Fruit fly (Drosophila melanogaster) whole organism, embryonic: ENCODE data around the gene CG14427.

ENCODE experiments used
- BEAF-32 ChIP-seq: fragments of 200-800 bp; sonication (Bioruptor generic); optimal IDR thresholded peaks from 3 replicates; lab custom pipeline; 2017; ENCODE audit warnings: missing biosample characterization, missing genetic modification characterization, mild to moderate bottlenecking, moderate library complexity, missing genetic modification reagents
- CG10209 ChIP-seq: fragments of 200-800 bp; sonication (Bioruptor generic); optimal IDR thresholded peaks from 3 replicates; lab custom pipeline; 2017; ENCODE audit warnings: missing biosample characterization, mild to moderate bottlenecking, missing genetic modification characterization, missing genetic modification reagents
- CG10274 ChIP-seq: fragments of 200-800 bp; sonication (Bioruptor generic); optimal IDR thresholded peaks from 3 replicates; lab custom pipeline; 2017; ENCODE audit warnings: missing biosample characterization, mild to moderate bottlenecking, missing genetic modification characterization
- CG15601 ChIP-seq: fragments of 200-800 bp; sonication (Bioruptor generic); optimal IDR thresholded peaks from 3 replicates; lab custom pipeline; 2019; ENCODE audit warnings: missing biosample characterization, mild to moderate bottlenecking, missing genetic modification characterization, moderate library complexity
- CG16815 ChIP-seq: fragments of 200-800 bp; sonication (Bioruptor generic); optimal IDR thresholded peaks from 3 replicates; lab custom pipeline; 2017; ENCODE audit warnings: missing biosample characterization, mild to moderate bottlenecking, missing genetic modification characterization
- CG17568 ChIP-seq: fragments of 200-800 bp; sonication (Bioruptor generic); optimal IDR thresholded peaks from 2 replicates; lab custom pipeline; 2018; ENCODE audit warnings: missing biosample characterization, mild to moderate bottlenecking, missing genetic modification characterization, moderate library complexity
- CG34376 ChIP-seq: fragments of 200-800 bp; sonication (Bioruptor generic); optimal IDR thresholded peaks from 2 replicates; lab custom pipeline; 2018; ENCODE audit warnings: missing biosample characterization, mild to moderate bottlenecking, missing genetic modification characterization
- CG43689 ChIP-seq: fragments of 200-800 bp; sonication (Bioruptor generic); IDR thresholded peaks from 2 replicates; pipeline ENCODE4 v1.3.6; 2022; ENCODE audit warnings: missing biosample characterization, missing genetic modification characterization
- CG8290 ChIP-seq, 3 experiments: fragments of 200-800 bp; sonication (Bioruptor generic); optimal IDR thresholded peaks; 2 replicates each; lab custom pipeline; 2016 to 2019; ENCODE audit warnings: missing biosample characterization in 3 of 3, missing genetic modification characterization in 3 of 3, mild to moderate bottlenecking in 2 of 3, moderate library complexity in 1 of 3
- CG8944 ChIP-seq: fragments of 200-800 bp; sonication (Bioruptor generic); optimal IDR thresholded peaks from 3 replicates; lab custom pipeline; 2016; ENCODE audit warnings: missing biosample characterization, missing genetic modification characterization
- Deaf1 ChIP-seq: fragments of 200-800 bp; optimal IDR thresholded peaks from 3 replicates; lab custom pipeline; 2019; ENCODE audit warnings: missing biosample characterization, mild to moderate bottlenecking, missing genetic modification characterization, moderate library complexity
- ERR ChIP-seq: fragments of 200-800 bp; sonication (Bioruptor generic); optimal IDR thresholded peaks from 2 replicates; lab custom pipeline; 2016; ENCODE audit warnings: missing biosample characterization, missing genetic modification characterization
- Eip74EF ChIP-seq, 2 experiments: fragments of 200-800 bp in 1 of 2; fragments of >200 bp in 1 of 2; sonication (Bioruptor generic) in 1 of 2; optimal IDR thresholded peaks; 2 replicates each; lab custom pipeline; 2017 to 2019; ENCODE audit warnings: missing biosample characterization in 2 of 2, missing genetic modification characterization in 2 of 2, mild to moderate bottlenecking in 1 of 2, moderate library complexity in 1 of 2
- Ets65A ChIP-seq: fragments of 200-800 bp; sonication (Bioruptor generic); peaks from one replicate; lab custom pipeline; 2016; ENCODE audit warnings: missing biosample characterization, missing genetic modification characterization
- Hey ChIP-seq: fragments of 200-800 bp; sonication (Bioruptor generic); optimal IDR thresholded peaks from 3 replicates; lab custom pipeline; 2018; ENCODE audit warnings: missing biosample characterization, mild to moderate bottlenecking, missing genetic modification characterization
- Pdp1 ChIP-seq, 2 experiments: fragments of 200-800 bp; sonication (Bioruptor generic); optimal IDR thresholded peaks; 3 replicates each; lab custom pipeline; 2016; ENCODE audit warnings: missing biosample characterization in 2 of 2, missing genetic modification characterization in 2 of 2, mild to moderate bottlenecking in 1 of 2, moderate library complexity in 1 of 2
- Scr ChIP-seq: fragments of 200-800 bp; sonication (Bioruptor generic); IDR thresholded peaks from 2 replicates; pipeline ENCODE4 v1.3.6; 2022; ENCODE audit warnings: missing biosample characterization, missing genetic modification characterization; ENCODE audit not compliant: partially characterized antibody
- Stat92E ChIP-seq, 3 experiments: fragments of >200 bp in 2 of 3; fragments of 200-800 bp in 1 of 3; sonication (Bioruptor generic) in 1 of 3; optimal IDR thresholded peaks; 2 replicates each; lab custom pipeline; 2017 to 2019; ENCODE audit warnings: missing biosample characterization in 3 of 3, missing genetic modification characterization in 3 of 3, mild to moderate bottlenecking in 1 of 3, moderate library complexity in 1 of 3
- amos ChIP-seq: fragments of 200-800 bp; sonication (Bioruptor generic); IDR thresholded peaks from 2 replicates; pipeline ENCODE4 v1.3.6; 2022; ENCODE audit warnings: missing biosample characterization, missing genetic modification characterization; ENCODE audit not compliant: partially characterized antibody
- ase ChIP-seq: fragments of 200-800 bp; sonication (Bioruptor generic); IDR thresholded peaks from 3 replicates; pipeline ENCODE4 v1.3.6; 2022; ENCODE audit warnings: missing biosample characterization, missing genetic modification characterization
- crol ChIP-seq: fragments of 200-800 bp; sonication (Bioruptor generic); IDR thresholded peaks from 2 replicates; pipeline ENCODE4 v1.3.6; 2022; ENCODE audit warnings: missing biosample characterization, missing genetic modification characterization
- cwo ChIP-seq: fragments of 200-800 bp; sonication (Bioruptor generic); optimal IDR thresholded peaks from 3 replicates; lab custom pipeline; 2017; ENCODE audit warnings: missing biosample characterization, missing genetic modification characterization, mild to moderate bottlenecking, moderate library complexity, missing genetic modification reagents
- dimm ChIP-seq: fragments of 200-800 bp; sonication (Bioruptor generic); IDR thresholded peaks from 2 replicates; pipeline ENCODE4 v1.3.6; 2022; ENCODE audit warnings: missing biosample characterization, missing genetic modification characterization
- exex ChIP-seq: fragments of 200-800 bp; sonication (Bioruptor generic); optimal IDR thresholded peaks from 4 replicates; lab custom pipeline; 2018; ENCODE audit warnings: missing biosample characterization, mild to moderate bottlenecking, missing genetic modification characterization, moderate library complexity
- fu2 ChIP-seq: fragments of 200-800 bp; sonication (Bioruptor generic); optimal IDR thresholded peaks from 2 replicates; lab custom pipeline; 2016; ENCODE audit warnings: missing biosample characterization, missing genetic modification characterization
- grn ChIP-seq: fragments of 200-800 bp; sonication (Bioruptor generic); optimal IDR thresholded peaks from 3 replicates; lab custom pipeline; 2017; ENCODE audit warnings: missing biosample characterization, missing genetic modification characterization
- lab ChIP-seq: fragments of 200-800 bp; sonication (Bioruptor generic); optimal IDR thresholded peaks from 3 replicates; lab custom pipeline; 2017; ENCODE audit warnings: missing biosample characterization, missing genetic modification characterization, mild to moderate bottlenecking, moderate library complexity, missing genetic modification reagents
- lmd ChIP-seq: fragments of 200-800 bp; sonication (Bioruptor generic); IDR thresholded peaks from 2 replicates; pipeline ENCODE4 v1.3.6; 2022; ENCODE audit warnings: missing biosample characterization, missing genetic modification characterization
- p53 ChIP-seq: fragments of 200-800 bp; sonication (Bioruptor generic); optimal IDR thresholded peaks from 2 replicates; lab custom pipeline; 2016; ENCODE audit warnings: missing biosample characterization, missing genetic modification characterization
- pan ChIP-seq, 4 experiments: fragments of >200 bp in 3 of 4; fragments of 200-800 bp in 1 of 4; sonication (Bioruptor generic) in 1 of 4; optimal IDR thresholded peaks in 3 of 4; IDR thresholded peaks in 1 of 4; 2 replicates each; pipeline versions ENCODE4 v1.3.6 to Lab custom; 2017 to 2022; ENCODE audit warnings: missing biosample characterization in 2 of 4, missing genetic modification characterization in 2 of 4, mixed read lengths in 1 of 4
- schlank ChIP-seq: fragments of 200-800 bp; sonication (Bioruptor generic); optimal IDR thresholded peaks from 2 replicates; lab custom pipeline; 2018; ENCODE audit warnings: missing biosample characterization, mild to moderate bottlenecking, missing genetic modification characterization
- sisA ChIP-seq: fragments of 200-800 bp; sonication (Bioruptor generic); IDR thresholded peaks from 2 replicates; pipeline ENCODE4 v1.3.6; 2022; ENCODE audit warnings: missing biosample characterization, missing genetic modification characterization
- slbo ChIP-seq: fragments of 200-800 bp; sonication (Bioruptor generic); IDR thresholded peaks from 2 replicates; pipeline ENCODE4 v1.3.6; 2022; ENCODE audit warnings: missing biosample characterization, missing genetic modification characterization
- sna ChIP-seq: fragments of 200-800 bp; sonication (Bioruptor generic); IDR thresholded peaks from 2 replicates; pipeline ENCODE4 v1.3.6; 2022; ENCODE audit warnings: missing biosample characterization, missing genetic modification characterization; ENCODE audit not compliant: partially characterized antibody
- sug ChIP-seq: fragments of 200-800 bp; optimal IDR thresholded peaks from 2 replicates; lab custom pipeline; 2019; ENCODE audit warnings: missing biosample characterization, mild to moderate bottlenecking, missing genetic modification characterization, moderate library complexity

CG14427 gene

dm6 chrX:7069011-7069463, 28.6 kb downstream of the CG14427 start, which contains the start of gene CG4607 (continued):
- TF ChIP-seq Stat92E (GFP tag; optimal IDR thresholded peaks at IDR 0.05; lab: Kevin White, UChicago) (no peak), pan (optimal IDR thresholded peaks at IDR 0.05; lab: Kevin White, UChicago) (no peak), pan (GFP tag; optimal IDR thresholded peaks at IDR 0.05 in 1 of 2, IDR thresholded peaks at IDR 0.05 in 1 of 2) (no peak), p53 (GFP tag; lab: Kevin White, UChicago) (no peak), schlank (tag; lab: Kevin White, UChicago) (no peak), fu2 (GFP tag; lab: Kevin White, UChicago) (no peak), crol (GFP tag; lab: Robert Waterston, UW) (peak; percentile 39; the same call in 1 of the 2 replicates), CG17568 (GFP tag; lab: Kevin White, UChicago) (no peak), lmd (GFP tag; lab: Robert Waterston, UW) (no peak), ase (GFP tag; lab: Robert Waterston, UW) (no peak), Ets65A (peak; percentile 66), ERR (peak; percentile 53), slbo (GFP tag; lab: Robert Waterston, UW) (0 out of 2 replicates have a peak, but pooled peaks have one; percentile 10), cwo (GFP tag; lab: Kevin White, UChicago) (peak; percentile 77), CG10274 (GFP tag; lab: Kevin White, UChicago) (no peak), CG16815 (no peak), CG43689 (no peak), Eip74EF (GFP tag; optimal IDR thresholded peaks at IDR 0.05; lab: Kevin White, UChicago) (no peak)

- peak; percentile 31 for TF ChIP-seq BEAF-32 (GFP tag; lab: Kevin White, UChicago)
- peak in 1 of 2 experiments; percentile 61 for TF ChIP-seq Pdp1 (GFP tag; optimal IDR thresholded peaks at IDR 0.05; lab: Kevin White, UChicago)
- no peak for TF ChIP-seq sna (GFP tag; lab: Robert Waterston, UW)
- peak; percentile 60 for TF ChIP-seq Deaf1 (tag; lab: Kevin White, UChicago)
- peak; percentile 87 for TF ChIP-seq Hey (tag; lab: Kevin White, UChicago)
- peak; percentile 82 for TF ChIP-seq grn
- TF ChIP-seq CG10209 (GFP tag; lab: Kevin White, UChicago) = no peak
- TF ChIP-seq sug (tag; lab: Kevin White, UChicago) = peak; percentile 54
- peak; percentile 33; the same call in 1 of the 2 replicates for TF ChIP-seq amos (GFP tag; lab: Robert Waterston, UW)
- TF ChIP-seq CG15601 (tag; lab: Kevin White, UChicago) = peak; percentile 15
- peak; percentile 29 for TF ChIP-seq CG34376 (GFP tag; lab: Kevin White, UChicago)
- TF ChIP-seq Scr = 0 out of 2 replicates have a peak, but pooled peaks have one; percentile 20
- TF ChIP-seq cwo (GFP tag; lab: Kevin White, UChicago) = peak; percentile 70
- no peak for TF ChIP-seq CG8944
- peak; percentile 79 for TF ChIP-seq exex
- TF ChIP-seq CG8290 (GFP tag; optimal IDR thresholded peaks at IDR 0.05; lab: Kevin White, UChicago) = no peak
- peak in 1 of 2 experiments; percentile 3 for TF ChIP-seq CG8290 (tag; optimal IDR thresholded peaks at IDR 0.05; lab: Kevin White, UChicago)
- TF ChIP-seq sisA = no peak
- peak; percentile 62 for TF ChIP-seq lab (GFP tag; lab: Kevin White, UChicago)
- no peak for TF ChIP-seq dimm (GFP tag; lab: Robert Waterston, UW)
Measured at dm6 chrX:7073234-7073878, 33.0 kb downstream of the CG14427 start.
